Fruit fly (Drosophila melanogaster) whole organism, wandering third instar larva: ENCODE data around the gene CG18404.

Experiments used
- Abd-B ChIP-seq: fragments of >200 bp; optimal IDR thresholded peaks from 2 replicates; lab custom pipeline; 2017; ENCODE audit warnings: missing biosample characterization, missing genetic modification characterization
- CG32264 ChIP-seq: fragments of 200-800 bp; sonication (Bioruptor generic); optimal IDR thresholded peaks from 2 replicates; lab custom pipeline; 2016; ENCODE audit warnings: missing biosample characterization, missing genetic modification characterization
- CG9705 ChIP-seq: fragments of 200-800 bp; sonication (Bioruptor generic); optimal IDR thresholded peaks from 2 replicates; lab custom pipeline; 2018; ENCODE audit warnings: missing biosample characterization, mild to moderate bottlenecking, missing genetic modification characterization
- CrebA ChIP-seq: fragments of 200-800 bp; sonication (Bioruptor generic); optimal IDR thresholded peaks from 2 replicates; lab custom pipeline; 2016; ENCODE audit warnings: missing biosample characterization, mild to moderate bottlenecking, missing genetic modification characterization, borderline replicate concordance
- Dfd ChIP-seq: fragments of >200 bp; optimal IDR thresholded peaks from 2 replicates; lab custom pipeline; 2017; ENCODE audit warnings: missing biosample characterization, missing genetic modification characterization
- Dif ChIP-seq: fragments of 200-275, 200-300 bp; sonication (Bioruptor generic); optimal IDR thresholded peaks from 2 replicates; lab custom pipeline; 2018; ENCODE audit warnings: missing biosample characterization, missing genetic modification characterization; ENCODE audit not compliant: partially characterized antibody
- GATAd ChIP-seq: sonication (Bioruptor generic); optimal IDR thresholded peaks from 2 replicates; lab custom pipeline; 2016; ENCODE audit warnings: missing biosample characterization, missing genetic modification characterization
- HLH106 ChIP-seq: fragments of 200-800 bp; optimal IDR thresholded peaks from 3 replicates; lab custom pipeline; 2019; ENCODE audit warnings: missing biosample characterization, mild to moderate bottlenecking, missing genetic modification characterization, moderate library complexity
- Hnf4 ChIP-seq: fragments of 200-800 bp; sonication (Bioruptor generic); optimal IDR thresholded peaks from 2 replicates; lab custom pipeline; 2016; ENCODE audit warnings: missing biosample characterization, mild to moderate bottlenecking, missing genetic modification characterization
- Hr78 ChIP-seq: fragments of >200 bp; optimal IDR thresholded peaks from 2 replicates; lab custom pipeline; 2017; ENCODE audit warnings: missing biosample characterization, missing genetic modification characterization
- Hr83 ChIP-seq: fragments of 200-300 bp; sonication (Bioruptor generic); optimal IDR thresholded peaks from 2 replicates; lab custom pipeline; 2016; ENCODE audit warnings: missing biosample characterization, mild to moderate bottlenecking, missing genetic modification characterization, moderate library complexity; ENCODE audit not compliant: poor library complexity, severe bottlenecking
- Jra ChIP-seq: sonication (Bioruptor generic); optimal IDR thresholded peaks from 2 replicates; lab custom pipeline; 2016; ENCODE audit warnings: missing biosample characterization, missing genetic modification characterization
- Mio ChIP-seq: sonication (Bioruptor generic); optimal IDR thresholded peaks from 2 replicates; lab custom pipeline; 2016; ENCODE audit warnings: missing biosample characterization, missing genetic modification characterization
- Myc ChIP-seq: fragments of >200 bp; optimal IDR thresholded peaks from 2 replicates; lab custom pipeline; 2017
- N ChIP-seq: fragments of >200 bp; optimal IDR thresholded peaks from 2 replicates; lab custom pipeline; 2018; ENCODE audit warnings: missing biosample characterization, missing external identifiers, missing genetic modification characterization
- OdsH ChIP-seq: fragments of 200-800 bp; sonication (Bioruptor generic); optimal IDR thresholded peaks from 2 replicates; lab custom pipeline; 2016; ENCODE audit warnings: missing biosample characterization, mild to moderate bottlenecking, missing genetic modification characterization
- Rel ChIP-seq, 2 experiments: fragments of 200-800 bp; sonication (Bioruptor generic) in 1 of 2; optimal IDR thresholded peaks; 2 replicates in 1 of 2; 3 replicates in 1 of 2; lab custom pipeline; 2016 to 2019; ENCODE audit warnings: mild to moderate bottlenecking in 2 of 2, missing biosample characterization in 2 of 2, missing genetic modification characterization in 2 of 2, moderate library complexity in 1 of 2
- Sp1 ChIP-seq: fragments of 200-800 bp; sonication (Bioruptor generic); optimal IDR thresholded peaks from 3 replicates; lab custom pipeline; 2019; ENCODE audit warnings: missing biosample characterization, mild to moderate bottlenecking, missing genetic modification characterization, moderate library complexity
- Vsx2 ChIP-seq: fragments of 200-300, 225-300 bp; sonication (Bioruptor generic); optimal IDR thresholded peaks from 2 replicates; lab custom pipeline; 2018; ENCODE audit warnings: missing biosample characterization, missing genetic modification characterization; ENCODE audit not compliant: partially characterized antibody
- br ChIP-seq: fragments of 200-800 bp; sonication (Bioruptor generic); optimal IDR thresholded peaks from 2 replicates; lab custom pipeline; 2016; ENCODE audit warnings: missing biosample characterization, missing genetic modification characterization
- brk ChIP-seq: fragments of 200-800 bp; sonication (Bioruptor generic); optimal IDR thresholded peaks from 2 replicates; lab custom pipeline; 2016; ENCODE audit warnings: missing biosample characterization, mild to moderate bottlenecking, missing genetic modification characterization
- dl ChIP-seq, 2 experiments: fragments of 175-275, 200-275 bp in 1 of 2; fragments of 200-275 bp in 1 of 2; sonication (Bioruptor generic); optimal IDR thresholded peaks; lab custom pipeline; 2018; ENCODE audit warnings: mild to moderate bottlenecking in 2 of 2, missing biosample characterization in 2 of 2, missing genetic modification characterization in 2 of 2, moderate library complexity in 2 of 2; ENCODE audit not compliant: partially characterized antibody in 2 of 2, insufficient read depth in 1 of 2
- dmrt93B ChIP-seq: fragments of 200-800 bp; sonication (Bioruptor generic); optimal IDR thresholded peaks from 2 replicates; lab custom pipeline; 2018; ENCODE audit warnings: missing biosample characterization, mild to moderate bottlenecking, missing genetic modification characterization
- dsf ChIP-seq: sonication (Bioruptor generic); optimal IDR thresholded peaks from 2 replicates; lab custom pipeline; 2016; ENCODE audit warnings: missing biosample characterization, missing genetic modification characterization, borderline replicate concordance
- ey ChIP-seq: fragments of 200-800 bp; sonication (Bioruptor generic); optimal IDR thresholded peaks from 2 replicates; lab custom pipeline; 2016; ENCODE audit warnings: missing biosample characterization, missing genetic modification characterization
- foxo ChIP-seq, 2 experiments: fragments of 200-800 bp; sonication (Bioruptor generic); optimal IDR thresholded peaks; 2 replicates in 1 of 2; 3 replicates in 1 of 2; lab custom pipeline; 2016 to 2017; ENCODE audit warnings: missing biosample characterization in 2 of 2, missing genetic modification characterization in 2 of 2
- fru ChIP-seq: fragments of 200-800 bp; sonication (Bioruptor generic); optimal IDR thresholded peaks from 3 replicates; lab custom pipeline; 2016; ENCODE audit warnings: missing biosample characterization, mild to moderate bottlenecking, missing genetic modification characterization
- h ChIP-seq: fragments of 200-800 bp; sonication (Bioruptor generic); optimal IDR thresholded peaks from 3 replicates; lab custom pipeline; 2016; ENCODE audit warnings: missing biosample characterization, mild to moderate bottlenecking, missing genetic modification characterization
- jim ChIP-seq: fragments of 175-275, 200-325 bp; sonication (Bioruptor generic); optimal IDR thresholded peaks from 2 replicates; lab custom pipeline; 2016; ENCODE audit warnings: missing biosample characterization, mild to moderate bottlenecking, missing genetic modification characterization
- lola ChIP-seq: fragments of >200 bp; optimal IDR thresholded peaks from 2 replicates; lab custom pipeline; 2017; ENCODE audit warnings: missing biosample characterization, missing genetic modification characterization
- pan ChIP-seq: fragments of >200 bp; optimal IDR thresholded peaks from 2 replicates; lab custom pipeline; 2017
- psq ChIP-seq: fragments of 200-800 bp; sonication (Bioruptor generic); optimal IDR thresholded peaks from 3 replicates; lab custom pipeline; 2017; ENCODE audit warnings: missing biosample characterization, mild to moderate bottlenecking, missing genetic modification characterization, moderate library complexity
- rgr ChIP-seq: fragments of 200-800 bp; sonication (Bioruptor generic); optimal IDR thresholded peaks from 3 replicates; lab custom pipeline; 2016; ENCODE audit warnings: missing biosample characterization, mild to moderate bottlenecking, missing genetic modification characterization
- sage ChIP-seq: fragments of 200-800 bp; sonication (Bioruptor generic); optimal IDR thresholded peaks from 2 replicates; lab custom pipeline; 2016; ENCODE audit warnings: missing biosample characterization, mild to moderate bottlenecking, missing genetic modification characterization
- sv ChIP-seq: fragments of 200-800 bp; sonication (Bioruptor generic); optimal IDR thresholded peaks from 3 replicates; lab custom pipeline; 2016; ENCODE audit warnings: missing biosample characterization, missing genetic modification characterization
- tai ChIP-seq: sonication (Bioruptor generic); optimal IDR thresholded peaks from 2 replicates; lab custom pipeline; 2016; ENCODE audit warnings: missing biosample characterization, missing genetic modification characterization
- usp ChIP-seq: fragments of >200 bp; optimal IDR thresholded peaks from 2 replicates; lab custom pipeline; 2017; ENCODE audit warnings: missing biosample characterization, missing genetic modification characterization
- woc ChIP-seq: sonication (Bioruptor generic); optimal IDR thresholded peaks from 2 replicates; lab custom pipeline; 2016; ENCODE audit warnings: missing biosample characterization, mild to moderate bottlenecking, missing genetic modification characterization

The CG18404 gene

dm6 chr3R:30276482-30277282 is 23.7 kb downstream of the CG18404 start (continued):
- TF ChIP-seq Dif, result no peak
- no peak for TF ChIP-seq usp
- no peak for TF ChIP-seq GATAd
- peak; percentile 84 for TF ChIP-seq CG9705 (GFP tag; lab: Kevin White, UChicago)
- TF ChIP-seq Mio, result peak; percentile 54
- peak; percentile 84 for TF ChIP-seq rgr (GFP tag; lab: Kevin White, UChicago)
- peak; percentile 94 for TF ChIP-seq woc (GFP tag; lab: Kevin White, UChicago)

- TF ChIP-seq woc (GFP tag; lab: Kevin White, UChicago), result no peak
- TF ChIP-seq fru (GFP tag; lab: Kevin White, UChicago), result peak; percentile 8
- TF ChIP-seq Abd-B, result no peak
- TF ChIP-seq Sp1 (GFP tag; lab: Kevin White, UChicago), result peak; percentile 15
- no peak for TF ChIP-seq GATAd
- TF ChIP-seq Hr83 (GFP tag; lab: Kevin White, UChicago), result no peak
- TF ChIP-seq OdsH (GFP tag; lab: Kevin White, UChicago), result peak; percentile 7
- no peak for TF ChIP-seq Mio
- no peak for TF ChIP-seq HLH106 (tag; lab: Kevin White, UChicago)
- TF ChIP-seq dl (GFP tag; optimal IDR thresholded peaks at IDR 0.05; lab: Kevin White, UChicago; ENCODE audit: insufficient read depth in 1 of 2, partially characterized antibody in 2 of 2), result no peak
- TF ChIP-seq Jra, result no peak
- no peak for TF ChIP-seq CrebA (GFP tag; lab: Kevin White, UChicago)
- no peak for TF ChIP-seq rgr (GFP tag; lab: Kevin White, UChicago)
- no peak for TF ChIP-seq dsf
- no peak for TF ChIP-seq N (GFP tag; lab: Kevin White, UChicago)
- no peak for TF ChIP-seq Dfd (GFP tag; lab: Kevin White, UChicago)
- TF ChIP-seq sage (GFP tag; lab: Kevin White, UChicago), result no peak
- TF ChIP-seq foxo (GFP tag; optimal IDR thresholded peaks at IDR 0.05; lab: Kevin White, UChicago), result no peak
- no peak for TF ChIP-seq brk
- TF ChIP-seq dmrt93B (GFP tag; lab: Kevin White, UChicago), result no peak
- TF ChIP-seq Hnf4 (GFP tag; lab: Kevin White, UChicago), result no peak
- no peak for TF ChIP-seq pan
- no peak for TF ChIP-seq tai
- no peak for TF ChIP-seq CG32264 (GFP tag; lab: Kevin White, UChicago)
- no peak for TF ChIP-seq sv (GFP tag; lab: Kevin White, UChicago)
- TF ChIP-seq lola (GFP tag; lab: Kevin White, UChicago), result no peak
- peak; percentile 1 for TF ChIP-seq h (GFP tag; lab: Kevin White, UChicago)
- TF ChIP-seq jim (GFP tag; lab: Kevin White, UChicago), result no peak
- TF ChIP-seq usp, result no peak
- peak; percentile 63 for TF ChIP-seq psq (GFP tag; lab: Kevin White, UChicago)
- TF ChIP-seq CG9705 (GFP tag; lab: Kevin White, UChicago), result no peak
- TF ChIP-seq ey, result no peak
- TF ChIP-seq br (GFP tag; lab: Kevin White, UChicago), result no peak
- no peak for TF ChIP-seq Rel (GFP tag; optimal IDR thresholded peaks at IDR 0.05; lab: Kevin White, UChicago)
- TF ChIP-seq Rel (tag; optimal IDR thresholded peaks at IDR 0.05; lab: Kevin White, UChicago), result no peak
- no peak for TF ChIP-seq Dif
- TF ChIP-seq Hr78 (GFP tag; lab: Kevin White, UChicago), result no peak
- no peak for TF ChIP-seq Myc (lab: Kevin White, UChicago)
- no peak for TF ChIP-seq Vsx2 (GFP tag; lab: Kevin White, UChicago)
Measured at dm6 chr3R:30277700-30278099, 24.7 kb downstream of the CG18404 start, which contains the start of gene heca. heca (plus strand) TSS chr3R:30277932.
